Worm (Caenorhabditis elegans): Measurements from ENCODE around the gene srbc-68.

The srbc-68 gene

DNA sequence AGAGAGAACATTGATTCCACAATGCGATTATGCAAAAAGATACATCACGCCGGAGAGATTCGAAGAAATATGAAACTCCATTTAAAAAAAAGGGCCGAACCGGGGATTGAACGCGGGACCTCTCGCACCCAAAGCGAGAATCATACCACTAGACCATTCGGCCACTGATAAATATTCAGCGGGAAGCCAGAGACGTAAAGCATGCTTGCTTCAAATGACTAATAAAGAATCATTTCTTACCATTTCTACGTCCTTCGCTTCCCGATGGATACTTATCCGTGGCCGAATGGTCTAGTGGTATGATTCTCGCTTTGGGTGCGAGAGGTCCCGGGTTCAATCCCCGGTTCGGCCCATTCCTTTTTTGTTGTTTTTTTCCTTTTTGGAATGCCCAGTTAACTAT lies 41.8 kb upstream of the srbc-68 start (continued):
- TF ChIP-seq ztf-26 (tag; optimal IDR thresholded peaks at IDR 0.05) (no peak), ceh-91 (GFP tag; IDR thresholded peaks at IDR 0.05) (no peak), ZK185.1 (tag; optimal IDR thresholded peaks at IDR 0.05; ENCODE audit: poor library complexity, severe bottlenecking) (peak; percentile 5)

DNA sequence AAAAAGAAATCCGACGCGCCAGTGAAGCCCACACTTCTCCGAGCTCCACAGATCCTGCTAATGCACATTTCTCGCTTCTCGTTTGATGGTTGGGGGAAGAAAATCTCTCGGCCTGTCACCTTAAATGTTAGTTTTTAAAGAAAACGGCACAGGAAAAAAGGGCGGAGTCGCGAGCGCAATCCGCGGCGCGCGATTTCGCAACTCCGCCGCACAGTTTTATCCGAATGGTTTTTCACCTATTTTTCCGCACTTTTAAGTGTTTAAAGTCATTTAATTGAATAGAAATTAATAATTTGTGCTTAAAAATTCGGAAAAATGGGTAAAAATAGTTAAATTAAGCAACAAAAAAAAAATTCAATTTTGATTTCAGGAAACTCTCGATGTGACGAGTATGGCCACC lies 41.2 kb upstream of the srbc-68 start:
- TF ChIP-seq snpc-1.3 (tag; optimal IDR thresholded peaks at IDR 0.05; ENCODE audit: insufficient read depth) (peak; percentile 39), ztf-26 (tag; optimal IDR thresholded peaks at IDR 0.05) (no peak), cebp-1 (GFP tag; IDR thresholded peaks at IDR 0.05) (peak; percentile 88), cebp-1 (tag; optimal IDR thresholded peaks at IDR 0.05) (peak; percentile 98), egl-18 (GFP tag; IDR thresholded peaks at IDR 0.05) (no peak), egrh-3 (GFP tag; IDR thresholded peaks at IDR 0.05) (peak; percentile 9; the same call in 1 of the 2 replicates), F33H1.4 (GFP tag; IDR thresholded peaks at IDR 0.05) (no peak), attf-5 (GFP tag; optimal IDR thresholded peaks at IDR 0.05) (peak; percentile 17), lin-54 (GFP tag; optimal IDR thresholded peaks at IDR 0.05) (peak; percentile 12), hmg-1.2 (GFP tag; IDR thresholded peaks at IDR 0.05) (0 out of 2 replicates have a peak, but pooled peaks have one; percentile 11), attf-3 (GFP tag; conservative IDR thresholded peaks at IDR 0.05) (0 out of 2 replicates have a peak, but pooled peaks have one; percentile 29), rcor-1 (GFP tag; IDR thresholded peaks at IDR 0.05) (0 out of 2 replicates have a peak, but pooled peaks have one; percentile 17), ztf-6 (GFP tag; IDR thresholded peaks at IDR 0.05) (no peak), madf-10 (tag; optimal IDR thresholded peaks at IDR 0.05) (peak; percentile 10), ceh-40 (GFP tag; IDR thresholded peaks at IDR 0.05) (no peak), mcd-1 (GFP tag; IDR thresholded peaks at IDR 0.05) (peak; percentile 53)

DNA sequence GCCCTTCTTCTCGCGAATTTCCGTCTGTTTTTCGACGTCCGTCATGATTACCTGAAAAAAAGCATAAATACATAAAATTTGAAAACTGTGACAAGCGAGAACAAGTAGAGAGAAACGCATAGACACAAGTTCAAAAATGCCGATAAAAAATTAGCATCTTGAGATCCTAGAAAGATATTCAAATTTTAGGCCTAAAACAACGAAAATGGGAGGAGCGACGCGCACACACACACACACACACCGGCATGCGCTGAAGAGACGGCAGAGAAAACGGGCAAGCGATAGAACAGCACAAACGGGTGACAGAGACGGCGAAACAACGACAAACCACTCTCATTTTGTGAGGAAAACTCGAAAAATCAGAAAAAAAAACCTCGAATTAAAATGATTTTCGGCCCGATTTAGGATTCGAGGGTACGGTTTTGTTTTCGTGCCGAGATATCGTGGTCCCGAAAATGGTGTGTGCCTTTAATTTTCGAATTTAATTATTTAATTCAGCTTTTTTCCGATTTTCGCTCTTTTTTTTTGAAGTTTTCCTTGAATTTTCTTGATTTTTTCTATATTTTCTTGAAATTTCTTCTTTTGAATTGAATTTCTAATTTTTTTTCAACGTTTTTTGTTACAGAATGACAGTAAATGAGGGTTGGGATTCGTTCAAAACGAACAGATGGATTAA lies 39.7 kb upstream of the srbc-68 start, which contains the start of the genes rpl-11.1 and T22F3.2:
Gene rpl-11.1, minus strand, starts transcription at position 51 of the 676 bp plus-strand sequence.
Gene T22F3.2, plus strand, starts transcription at position 626 of the 676 bp plus-strand sequence.
- no peak for TF ChIP-seq ztf-3 (GFP tag; optimal IDR thresholded peaks at IDR 0.05)
- 0 out of 2 replicates have a peak, but pooled peaks have one; percentile 17 for TF ChIP-seq nfyb-1 (GFP tag; IDR thresholded peaks at IDR 0.05)
- TF ChIP-seq hmg-20 (GFP tag; IDR thresholded peaks at IDR 0.05): no peak
- peak; percentile 19; the same call in 1 of the 2 replicates for TF ChIP-seq F33H1.4 (GFP tag; IDR thresholded peaks at IDR 0.05)
- TF ChIP-seq attf-5 (GFP tag; optimal IDR thresholded peaks at IDR 0.05): peak; percentile 41
- no peak for TF ChIP-seq ets-4 (GFP tag; optimal IDR thresholded peaks at IDR 0.05)
- TF ChIP-seq aptf-3 (GFP tag; IDR thresholded peaks at IDR 0.05): no peak
- TF ChIP-seq unc-62 (GFP tag; optimal IDR thresholded peaks at IDR 0.05): no peak
- TF ChIP-seq hmg-1.2 (GFP tag; IDR thresholded peaks at IDR 0.05): peak; percentile 91
- no peak for TF ChIP-seq pbrm-1 (GFP tag; IDR thresholded peaks at IDR 0.05)
- TF ChIP-seq F52B5.7 (tag; optimal IDR thresholded peaks at IDR 0.05): no peak
- no peak for TF ChIP-seq let-607 (tag; optimal IDR thresholded peaks at IDR 0.05)
- no peak for TF ChIP-seq nhr-80 (tag; optimal IDR thresholded peaks at IDR 0.05)
- 0 out of 2 replicates have a peak, but pooled peaks have one; percentile 20 for TF ChIP-seq ekl-4 (GFP tag; IDR thresholded peaks at IDR 0.05)
- no peak for TF ChIP-seq ceh-79 (tag; optimal IDR thresholded peaks at IDR 0.05)
- no peak for TF ChIP-seq zfh-2 (GFP tag; conservative IDR thresholded peaks at IDR 0.05)
- no peak for TF ChIP-seq lin-40 (tag; optimal IDR thresholded peaks at IDR 0.05)
- TF ChIP-seq Y79H2A.3 (GFP tag; conservative IDR thresholded peaks at IDR 0.05): no peak
- TF ChIP-seq madf-6 (GFP tag; IDR thresholded peaks at IDR 0.05): peak; percentile 9; the same call in 1 of the 2 replicates
- TF ChIP-seq F37B4.10 (GFP tag; IDR thresholded peaks at IDR 0.05): no peak
- peak; percentile 47 for TF ChIP-seq lsl-1 (GFP tag; optimal IDR thresholded peaks at IDR 0.05)
- no peak for TF ChIP-seq snpc-4 (GFP tag; optimal IDR thresholded peaks at IDR 0.05)
- no peak for TF ChIP-seq snpc-4 (tag; optimal IDR thresholded peaks at IDR 0.05)
- TF ChIP-seq cebp-1 (GFP tag; IDR thresholded peaks at IDR 0.05): no peak
- peak; percentile 23 for TF ChIP-seq cebp-1 (tag; optimal IDR thresholded peaks at IDR 0.05)
- no peak for TF ChIP-seq sptf-2 (GFP tag; optimal IDR thresholded peaks at IDR 0.05)
